Worm (Caenorhabditis elegans) whole organism, L3 larva: ENCODE data around the gene ril-1.

Experiments
- elt-1 ChIP-seq: fragments of 150-350 bp; optimal IDR thresholded peaks from 2 replicates; lab custom pipeline; 2014; ENCODE audit warnings: missing biosample characterization, missing genetic modification characterization
- fos-1 ChIP-seq: fragments of 150-350 bp; optimal IDR thresholded peaks from 2 replicates; lab custom pipeline; 2014; ENCODE audit warnings: missing biosample characterization, missing genetic modification characterization
- mdl-1 ChIP-seq: fragments of 150-350 bp; optimal IDR thresholded peaks from 2 replicates; lab custom pipeline; 2014; ENCODE audit warnings: missing biosample characterization, missing genetic modification characterization
- nhr-67 ChIP-seq: fragments of 150-350 bp; optimal IDR thresholded peaks from 2 replicates; lab custom pipeline; 2014; ENCODE audit warnings: missing biosample characterization, missing genetic modification characterization

DNA sequence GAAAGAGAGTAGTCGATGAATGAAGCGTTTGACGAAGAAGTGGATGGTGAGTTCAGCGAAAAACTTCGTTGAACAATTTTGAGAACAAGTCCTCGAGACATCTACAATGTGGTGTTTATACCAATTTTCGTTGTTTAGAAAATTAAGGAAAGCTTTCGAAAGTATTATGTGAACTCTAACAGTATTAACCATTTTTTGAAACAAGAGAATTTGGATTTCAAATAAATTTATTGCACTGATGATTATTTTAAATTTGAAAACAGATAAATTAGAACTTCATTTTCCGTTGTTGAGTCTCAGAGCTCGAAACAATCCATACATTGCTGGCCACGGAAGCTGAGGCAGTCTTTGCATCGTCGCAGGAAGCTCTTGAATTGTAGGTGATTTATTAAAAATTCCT, 1.4 kb downstream of the ril-1 start, which contains the start of gene C53A5.16:
- TF ChIP-seq mdl-1 = no peak
- no peak for TF ChIP-seq fos-1 (tag; lab: Kevin White, UChicago)
- no peak for TF ChIP-seq elt-1
- no peak for TF ChIP-seq nhr-67 (tag; lab: Kevin White, UChicago)
